Worm (Caenorhabditis elegans): Measurements from ENCODE around the gene F53B1.9.

F53B1.9 gene

ce11 chrX:2131650-2132049 is at the start of gene F53B1.9:
TSS of gene F53B1.9 (minus strand) at chrX:2131844.
- TF ChIP-seq unc-62 (GFP tag; optimal IDR thresholded peaks at IDR 0.05): no peak

ce11 chrX:2180588-2180987 is 48.9 kb upstream of the F53B1.9 start, which contains the start of gene F48B9.1:
TSS of gene F48B9.1 (plus strand) at chrX:2180888.
- no peak for TF ChIP-seq unc-62 (GFP tag; optimal IDR thresholded peaks at IDR 0.05)

- no peak for TF ChIP-seq unc-62 (GFP tag; optimal IDR thresholded peaks at IDR 0.05)
Measured at ce11 chrX:2178410-2178944, 46.8 kb upstream of the F53B1.9 start.

ce11 chrX:2177731-2178326 is 46.2 kb upstream of the F53B1.9 start:
- TF ChIP-seq unc-62 (GFP tag; optimal IDR thresholded peaks at IDR 0.05): no peak

ce11 chrX:2176361-2176880 is 44.8 kb upstream of the F53B1.9 start, which contains the start of gene F48B9.8:
TSS of gene F48B9.8 (minus strand) at chrX:2176411.
- TF ChIP-seq unc-62 (GFP tag; optimal IDR thresholded peaks at IDR 0.05): no peak

ce11 chrX:2164751-2165150 is 33.1 kb upstream of the F53B1.9 start, which contains the start of gene F48B9.3:
TSS of gene F48B9.3 (plus strand) at chrX:2165051.
- no peak for TF ChIP-seq unc-62 (GFP tag; optimal IDR thresholded peaks at IDR 0.05)

- no peak for TF ChIP-seq unc-62 (GFP tag; optimal IDR thresholded peaks at IDR 0.05)
Measured at ce11 chrX:2163084-2163483, 31.4 kb upstream of the F53B1.9 start, which contains the start of gene pdf-2. TSS of gene pdf-2 (plus strand) at chrX:2163384.

ce11 chrX:2157855-2158254 is 26.2 kb upstream of the F53B1.9 start:
- no peak for TF ChIP-seq unc-62 (GFP tag; optimal IDR thresholded peaks at IDR 0.05)

ce11 chrX:2153780-2154179 is 22.1 kb upstream of the F53B1.9 start:
- TF ChIP-seq unc-62 (GFP tag; optimal IDR thresholded peaks at IDR 0.05): no peak

ce11 chrX:2152062-2152461 is 20.4 kb upstream of the F53B1.9 start:
- no peak for TF ChIP-seq unc-62 (GFP tag; optimal IDR thresholded peaks at IDR 0.05)

ce11 chrX:2150006-2150405 is 18.4 kb upstream of the F53B1.9 start, which contains the start of gene npax-2:
TSS of gene npax-2 (minus strand) at chrX:2150106.
- TF ChIP-seq unc-62 (GFP tag; optimal IDR thresholded peaks at IDR 0.05): no peak

ce11 chrX:2145629-2146028 is 14.0 kb upstream of the F53B1.9 start, which contains the start of gene dpy-3:
TSS of gene dpy-3 (minus strand) at chrX:2145647.
- TF ChIP-seq unc-62 (GFP tag; optimal IDR thresholded peaks at IDR 0.05): no peak

- TF ChIP-seq unc-62 (GFP tag; optimal IDR thresholded peaks at IDR 0.05): no peak
Measured at ce11 chrX:2144875-2145274, 13.2 kb upstream of the F53B1.9 start.

- TF ChIP-seq unc-62 (GFP tag; optimal IDR thresholded peaks at IDR 0.05): no peak
Measured at ce11 chrX:2144236-2144635, 12.6 kb upstream of the F53B1.9 start.

- TF ChIP-seq unc-62 (GFP tag; optimal IDR thresholded peaks at IDR 0.05): no peak
Measured at ce11 chrX:2140610-2141009, 9.0 kb upstream of the F53B1.9 start.

- no peak for TF ChIP-seq unc-62 (GFP tag; optimal IDR thresholded peaks at IDR 0.05)
Measured at ce11 chrX:2138923-2139322, 7.3 kb upstream of the F53B1.9 start.

ce11 chrX:2136937-2137336 is 5.3 kb upstream of the F53B1.9 start:
- no peak for TF ChIP-seq unc-62 (GFP tag; optimal IDR thresholded peaks at IDR 0.05)
